Worm (Caenorhabditis elegans): Measurements from ENCODE around the gene plpp-1.1.

plpp-1.1 gene

DNA sequence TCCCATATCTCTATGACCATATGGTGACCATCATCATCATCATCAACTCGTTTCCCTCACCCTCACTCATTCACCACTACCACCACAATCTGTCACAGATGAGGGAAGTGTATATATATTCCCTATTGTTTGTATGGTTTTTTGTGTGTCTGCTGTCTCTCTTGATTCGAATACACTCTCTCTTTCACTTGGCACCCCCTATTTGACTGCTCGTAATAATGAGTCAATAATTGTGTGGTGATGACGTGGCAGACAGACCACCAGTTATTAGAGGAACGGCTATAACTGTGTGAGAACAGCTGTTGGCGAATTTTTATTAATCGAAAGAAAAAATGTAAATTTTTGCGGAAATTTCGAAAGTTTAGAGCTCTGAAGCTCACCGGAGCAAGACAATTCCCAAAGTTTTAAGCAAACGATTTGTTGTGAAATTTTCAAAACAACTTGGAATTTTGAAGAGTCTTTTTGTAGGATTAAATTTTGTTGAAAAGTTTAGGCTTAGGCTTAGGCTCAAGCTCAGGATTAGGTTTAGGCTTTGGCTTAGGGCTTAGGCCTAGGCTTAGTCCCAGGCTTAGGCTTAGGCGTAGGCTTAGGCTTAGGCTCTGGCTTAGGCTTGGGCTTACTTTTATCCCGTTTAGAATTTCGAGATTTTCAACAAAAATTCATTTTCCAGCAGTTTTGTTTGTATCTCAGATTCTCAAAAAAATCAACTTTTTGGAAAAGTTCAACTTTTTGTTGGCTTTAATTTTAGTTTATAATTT, 29.8 kb upstream of the plpp-1.1 start:
- TF ChIP-seq nhr-129 (tag; optimal IDR thresholded peaks at IDR 0.05) (no peak), crh-2 (tag; optimal IDR thresholded peaks at IDR 0.05) (peak; percentile 61), lin-39 (tag; optimal IDR thresholded peaks at IDR 0.05) (no peak), nhr-10 (tag; optimal IDR thresholded peaks at IDR 0.05) (no peak), gmeb-1 (tag; optimal IDR thresholded peaks at IDR 0.05) (peak; percentile 5), nhr-25 (tag; optimal IDR thresholded peaks at IDR 0.05) (no peak)

DNA sequence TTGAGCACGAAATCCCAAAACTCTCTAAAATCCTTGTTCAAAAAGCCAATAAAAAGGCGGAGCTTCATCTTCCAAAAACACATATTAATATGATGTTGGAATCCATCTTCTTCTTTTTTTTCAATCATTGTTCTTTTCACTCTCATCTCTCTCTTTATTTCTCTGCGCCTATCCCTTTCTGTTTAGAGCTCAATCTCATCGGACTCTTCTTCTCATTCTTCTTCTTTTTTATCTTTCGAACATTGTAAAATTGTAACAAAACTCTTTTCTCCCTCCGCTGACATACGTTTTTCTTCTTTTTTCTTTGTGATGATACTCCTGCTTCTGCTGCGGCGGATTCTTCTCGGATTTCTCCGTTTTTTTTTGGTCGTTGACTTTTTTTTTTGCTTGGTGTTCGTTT, 29.0 kb upstream of the plpp-1.1 start:
- TF ChIP-seq unc-55 (GFP tag; optimal IDR thresholded peaks at IDR 0.05), result peak; percentile 27
- TF ChIP-seq sma-9 (GFP tag; optimal IDR thresholded peaks at IDR 0.05), result peak; percentile 44
- TF ChIP-seq sma-9 (tag; optimal IDR thresholded peaks at IDR 0.05), result no peak
- TF ChIP-seq zag-1 (tag; optimal IDR thresholded peaks at IDR 0.05), result peak; percentile 6
- peak; percentile 76 for TF ChIP-seq C34F6.9 (tag; optimal IDR thresholded peaks at IDR 0.05)
- no peak for TF ChIP-seq nhr-11 (tag; optimal IDR thresholded peaks at IDR 0.05)
- TF ChIP-seq unc-39 (tag; optimal IDR thresholded peaks at IDR 0.05), result no peak
- no peak for TF ChIP-seq skn-1 (tag; optimal IDR thresholded peaks at IDR 0.05)
- no peak for TF ChIP-seq dmd-4 (tag; optimal IDR thresholded peaks at IDR 0.05)
- no peak for TF ChIP-seq ceh-82 (tag; optimal IDR thresholded peaks at IDR 0.05)
- TF ChIP-seq sem-4 (tag; optimal IDR thresholded peaks at IDR 0.05), result peak; percentile 66
- TF ChIP-seq F13H6.1 (tag; optimal IDR thresholded peaks at IDR 0.05), result peak; percentile 47
- peak; percentile 5 for TF ChIP-seq crh-2 (tag; optimal IDR thresholded peaks at IDR 0.05)
- peak; percentile 14 for TF ChIP-seq mab-5 (tag; optimal IDR thresholded peaks at IDR 0.05)
- TF ChIP-seq egl-27 (tag; optimal IDR thresholded peaks at IDR 0.05), result no peak
- TF ChIP-seq lsy-2 (tag; optimal IDR thresholded peaks at IDR 0.05), result peak in 1 of 2 experiments; percentile 50
- TF ChIP-seq nhr-12 (tag; optimal IDR thresholded peaks at IDR 0.05), result no peak

DNA sequence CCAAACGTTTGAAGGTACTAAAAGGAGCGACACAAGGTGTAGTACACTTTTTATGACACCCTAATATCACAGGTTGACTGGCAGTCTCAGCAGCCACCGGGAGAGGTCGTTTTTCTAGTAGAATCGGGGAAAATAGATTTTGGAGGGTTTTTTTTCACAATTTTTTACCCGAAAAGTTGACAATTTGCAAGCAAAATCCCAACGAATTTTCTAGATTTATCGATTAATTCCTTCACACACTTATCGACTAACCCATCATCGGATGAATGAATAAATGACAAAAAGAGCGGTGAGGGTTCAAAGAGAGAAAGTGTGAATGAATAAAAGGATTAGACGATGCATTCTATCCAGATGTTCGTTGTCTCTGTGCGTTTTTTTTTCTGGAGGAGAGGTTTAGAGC, 28.1 kb upstream of the plpp-1.1 start:
- peak; percentile 41 for TF ChIP-seq unc-55 (GFP tag; optimal IDR thresholded peaks at IDR 0.05)
- TF ChIP-seq nhr-77 (tag; optimal IDR thresholded peaks at IDR 0.05), result no peak
- peak; percentile 24 for TF ChIP-seq sma-9 (GFP tag; optimal IDR thresholded peaks at IDR 0.05)
- TF ChIP-seq sma-9 (tag; optimal IDR thresholded peaks at IDR 0.05), result no peak

DNA sequence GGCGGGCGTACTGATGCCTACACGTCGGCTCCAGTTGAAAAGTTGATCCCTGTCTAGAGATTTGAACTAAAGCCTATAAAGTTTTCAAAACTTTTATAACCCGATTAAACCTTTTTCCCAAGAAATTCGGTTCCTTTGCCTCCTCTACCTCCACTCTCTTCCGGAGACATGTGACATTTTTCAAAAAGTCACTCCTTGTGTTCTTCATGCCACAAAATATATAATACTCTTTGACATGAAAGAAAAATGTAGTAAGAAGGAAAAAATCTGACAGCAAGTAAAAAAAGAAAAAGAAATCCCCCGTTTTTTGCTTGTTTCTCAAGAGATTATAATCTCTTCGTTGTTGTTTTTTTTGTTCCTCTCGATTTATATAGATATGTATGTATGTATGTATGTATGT, 27.0 kb upstream of the plpp-1.1 start:
- TF ChIP-seq R02D3.7 (tag; optimal IDR thresholded peaks at IDR 0.05) (no peak), nhr-25 (tag; optimal IDR thresholded peaks at IDR 0.05) (no peak), alr-1 (tag; optimal IDR thresholded peaks at IDR 0.05) (no peak), elt-3 (tag; optimal IDR thresholded peaks at IDR 0.05) (no peak), crh-2 (tag; optimal IDR thresholded peaks at IDR 0.05) (no peak), nhr-21 (tag; optimal IDR thresholded peaks at IDR 0.05) (no peak), snpc-4 (tag; optimal IDR thresholded peaks at IDR 0.05) (no peak), ztf-11 (tag; optimal IDR thresholded peaks at IDR 0.05) (no peak), F13H6.1 (tag; optimal IDR thresholded peaks at IDR 0.05) (no peak), nhr-12 (tag; optimal IDR thresholded peaks at IDR 0.05) (no peak), nhr-23 (tag; optimal IDR thresholded peaks at IDR 0.05) (no peak), unc-39 (tag; optimal IDR thresholded peaks at IDR 0.05) (no peak), unc-55 (GFP tag; optimal IDR thresholded peaks at IDR 0.05) (peak; percentile 19), C34F6.9 (tag; optimal IDR thresholded peaks at IDR 0.05) (peak; percentile 41)

DNA sequence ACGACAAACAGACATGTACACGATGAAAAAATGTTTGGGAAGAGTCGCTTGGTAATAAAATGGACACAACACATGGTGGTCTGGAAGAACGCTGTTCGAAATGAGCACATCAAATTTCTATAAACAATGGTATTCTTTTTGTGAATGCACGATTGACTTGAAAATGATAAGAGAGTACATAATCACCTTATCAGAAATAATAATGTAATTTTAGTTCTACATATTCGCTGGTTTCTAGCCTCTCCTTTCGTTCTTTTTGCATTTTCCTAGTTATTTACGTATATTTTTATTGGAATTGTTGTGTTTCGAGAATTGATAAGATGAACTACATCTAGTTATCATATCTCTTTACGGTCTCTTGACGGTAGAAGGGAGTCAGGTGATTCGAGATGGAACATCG, 26.2 kb upstream of the plpp-1.1 start:
- TF ChIP-seq lin-11 (tag; optimal IDR thresholded peaks at IDR 0.05) (no peak), fos-1 (tag; optimal IDR thresholded peaks at IDR 0.05) (peak; percentile 70), C34F6.9 (tag; optimal IDR thresholded peaks at IDR 0.05) (no peak), sma-3 (GFP tag; optimal IDR thresholded peaks at IDR 0.05) (peak; percentile 1)

DNA sequence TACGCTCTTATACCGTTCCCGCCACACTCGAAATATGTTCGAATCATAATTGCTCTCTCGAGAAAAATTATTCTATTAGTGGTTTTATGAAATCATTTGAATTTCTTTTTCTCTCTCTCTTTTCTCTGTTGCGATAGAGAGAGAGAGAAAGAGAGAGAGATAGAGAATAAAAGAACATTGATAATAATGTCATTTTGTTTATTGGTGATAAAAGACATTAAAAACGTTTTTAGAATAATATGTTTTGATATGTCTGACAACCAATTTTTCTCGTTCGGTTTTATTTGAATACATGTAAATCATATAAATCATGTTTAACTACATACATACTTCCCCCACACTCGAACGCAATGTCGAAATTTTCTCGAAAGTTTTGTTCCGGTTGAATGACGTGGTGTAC, 25.2 kb upstream of the plpp-1.1 start:
- peak; percentile 35 for TF ChIP-seq sma-3 (GFP tag; optimal IDR thresholded peaks at IDR 0.05)
- peak; percentile 53 for TF ChIP-seq crh-2 (tag; optimal IDR thresholded peaks at IDR 0.05)
- no peak for TF ChIP-seq mab-5 (tag; optimal IDR thresholded peaks at IDR 0.05)
- TF ChIP-seq ztf-1 (GFP tag; conservative IDR thresholded peaks at IDR 0.05), result no peak
- no peak for TF ChIP-seq nhr-129 (tag; optimal IDR thresholded peaks at IDR 0.05)
- no peak for TF ChIP-seq nhr-237 (tag; optimal IDR thresholded peaks at IDR 0.05)
- TF ChIP-seq unc-55 (GFP tag; optimal IDR thresholded peaks at IDR 0.05), result peak; percentile 32
- TF ChIP-seq lsy-2 (tag; optimal IDR thresholded peaks at IDR 0.05), result peak in 1 of 2 experiments; percentile 11
- no peak for TF ChIP-seq unc-62 (GFP tag; optimal IDR thresholded peaks at IDR 0.05)
- peak; percentile 37 for TF ChIP-seq fos-1 (tag; optimal IDR thresholded peaks at IDR 0.05)
